Worm (Caenorhabditis elegans) whole organism, L1 larva: ENCODE data around the gene pals-17.

Experiments
- C04F5.9 ChIP-seq: sonication (generic microtip); optimal IDR thresholded peaks from 2 replicates; lab custom pipeline; 2016; ENCODE audit warnings: missing genetic modification characterization, missing compliant biosample characterization
- C34B4.2 ChIP-seq: sonication (generic microtip); optimal IDR thresholded peaks from 2 replicates; lab custom pipeline; 2017; ENCODE audit warnings: mild to moderate bottlenecking, missing genetic modification characterization, missing compliant biosample characterization
- F16B12.6 ChIP-seq: fragments of 150-350 bp; optimal IDR thresholded peaks from 2 replicates; lab custom pipeline; 2014; ENCODE audit warnings: missing biosample characterization, missing genetic modification characterization
- Y116A8C.19 ChIP-seq: sonication (generic microtip); optimal IDR thresholded peaks from 2 replicates; lab custom pipeline; 2016; ENCODE audit warnings: missing compliant biosample characterization, missing genetic modification characterization, borderline replicate concordance
- alr-1 ChIP-seq: fragments of 200-800 bp; sonication (Bioruptor generic); optimal IDR thresholded peaks from 2 replicates; lab custom pipeline; 2018; ENCODE audit warnings: borderline replicate concordance, mild to moderate bottlenecking, missing genetic modification characterization, missing compliant biosample characterization
- blmp-1 ChIP-seq: fragments of 150-350 bp; optimal IDR thresholded peaks from 2 replicates; lab custom pipeline; 2014; ENCODE audit warnings: missing biosample characterization, missing genetic modification characterization
- ceh-8 ChIP-seq: fragments of 200-800 bp; sonication (Bioruptor generic); optimal IDR thresholded peaks from 2 replicates; lab custom pipeline; 2018; ENCODE audit warnings: mild to moderate bottlenecking, missing genetic modification characterization, moderate library complexity, missing compliant biosample characterization
- ceh-82 ChIP-seq, 3 experiments: fragments of 150-350 bp in 1 of 3; sonication (generic microtip) in 2 of 3; optimal IDR thresholded peaks; 2 replicates each; lab custom pipeline; 2014 to 2017; ENCODE audit warnings: missing biosample characterization in 3 of 3, missing genetic modification characterization in 3 of 3
- ceh-88 ChIP-seq: fragments of 200-800 bp; sonication (Bioruptor generic); IDR thresholded peaks from 2 replicates; pipeline ENCODE4 v1.3.6; 2022; ENCODE audit warnings: missing genetic modification characterization, missing compliant biosample characterization
- ceh-90 ChIP-seq: sonication (generic microtip); optimal IDR thresholded peaks from 2 replicates; lab custom pipeline; 2016; ENCODE audit warnings: missing genetic modification characterization, missing compliant biosample characterization
- dpl-1 ChIP-seq, 3 experiments: fragments of 150-350 bp in 2 of 3; sonication (generic microtip) in 1 of 3; optimal IDR thresholded peaks; 2 replicates each; lab custom pipeline; 2014 to 2017; ENCODE audit warnings: missing biosample characterization in 3 of 3, missing genetic modification characterization in 3 of 3, missing genetic modification reagents in 3 of 3
- efl-1 ChIP-seq, 4 experiments: fragments of 150-350 bp; optimal IDR thresholded peaks in 3 of 4; peaks in 1 of 4; 1 replicate in 1 of 4; 2 replicates in 3 of 4; lab custom pipeline; 2014; ENCODE audit warnings: missing biosample characterization in 2 of 4, missing genetic modification characterization in 2 of 4, missing genetic modification reagents in 2 of 4
- efl-3 ChIP-seq: fragments of 200-800 bp; sonication (Bioruptor generic); optimal IDR thresholded peaks from 2 replicates; lab custom pipeline; 2018; ENCODE audit warnings: mild to moderate bottlenecking, missing genetic modification characterization, missing compliant biosample characterization
- egl-27 ChIP-seq, 2 experiments: fragments of 150-350 bp in 1 of 2; sonication (generic microtip); optimal IDR thresholded peaks; 3 replicates each; lab custom pipeline; 2017 to 2018; ENCODE audit warnings: missing biosample characterization in 2 of 2, missing genetic modification characterization in 2 of 2, missing genetic modification reagents in 2 of 2
- elt-2 ChIP-seq: sonication (generic microtip); optimal IDR thresholded peaks from 2 replicates; lab custom pipeline; 2016; ENCODE audit warnings: missing genetic modification characterization, mild to moderate bottlenecking, inconsistent platforms, missing compliant biosample characterization, missing genetic modification reagents
- elt-3 ChIP-seq, 6 experiments: fragments of 150-350 bp in 1 of 6; sonication (generic microtip); optimal IDR thresholded peaks; 2 replicates each; lab custom pipeline; 2017 to 2018; ENCODE audit warnings: missing biosample characterization in 6 of 6, missing genetic modification characterization in 6 of 6, inconsistent platforms in 1 of 6
- fkh-10 ChIP-seq: sonication (generic microtip); optimal IDR thresholded peaks from 2 replicates; lab custom pipeline; 2017; ENCODE audit warnings: missing biosample characterization, missing genetic modification reagents, missing genetic modification characterization
- fkh-8 ChIP-seq: sonication (generic microtip); optimal IDR thresholded peaks from 2 replicates; lab custom pipeline; 2016; ENCODE audit warnings: mild to moderate bottlenecking, missing genetic modification characterization, missing compliant biosample characterization
- fos-1 ChIP-seq: fragments of 150-350 bp; optimal IDR thresholded peaks from 2 replicates; lab custom pipeline; 2014; ENCODE audit warnings: missing biosample characterization, missing genetic modification characterization
- hlh-17 ChIP-seq: fragments of 200-800 bp; sonication (Bioruptor generic); optimal IDR thresholded peaks from 2 replicates; lab custom pipeline; 2018; ENCODE audit warnings: missing genetic modification characterization, mild to moderate bottlenecking, missing compliant biosample characterization, moderate library complexity, borderline replicate concordance
- hlh-4 ChIP-seq: sonication (generic microtip); optimal IDR thresholded peaks from 2 replicates; lab custom pipeline; 2016; ENCODE audit warnings: mild to moderate bottlenecking, missing genetic modification characterization, missing compliant biosample characterization
- hpl-2 ChIP-seq: fragments of 150-350 bp; optimal IDR thresholded peaks from 2 replicates; lab custom pipeline; 2014; ENCODE audit warnings: missing biosample characterization, missing genetic modification reagents, missing genetic modification characterization
- irx-1 ChIP-seq: sonication (generic microtip); optimal IDR thresholded peaks from 2 replicates; lab custom pipeline; 2016; ENCODE audit warnings: missing genetic modification characterization, missing compliant biosample characterization
- lin-14 ChIP-seq: fragments of 200-800 bp; sonication (Bioruptor generic); optimal IDR thresholded peaks from 2 replicates; lab custom pipeline; 2018; ENCODE audit warnings: mild to moderate bottlenecking, missing genetic modification characterization, moderate library complexity, missing compliant biosample characterization
- lin-39 ChIP-seq: fragments of 150-350 bp; optimal IDR thresholded peaks from 2 replicates; lab custom pipeline; 2014; ENCODE audit warnings: missing biosample characterization, missing genetic modification reagents, missing genetic modification characterization
- lir-3 ChIP-seq: sonication (generic microtip); optimal IDR thresholded peaks from 2 replicates; lab custom pipeline; 2016; ENCODE audit warnings: mild to moderate bottlenecking, missing genetic modification characterization, moderate library complexity, missing compliant biosample characterization; ENCODE audit not compliant: poor library complexity
- nhr-12 ChIP-seq: sonication (generic microtip); optimal IDR thresholded peaks from 2 replicates; lab custom pipeline; 2017; ENCODE audit warnings: missing biosample characterization, missing genetic modification characterization
- nhr-19 ChIP-seq: fragments of 200-800 bp; sonication (Bioruptor generic); conservative IDR thresholded peaks from 2 replicates; pipeline ENCODE4 v1.3.6; 2022; ENCODE audit warnings: missing genetic modification characterization, missing compliant biosample characterization
- nhr-20 ChIP-seq: sonication (generic microtip); optimal IDR thresholded peaks from 2 replicates; lab custom pipeline; 2016; ENCODE audit warnings: mild to moderate bottlenecking, missing genetic modification characterization, missing compliant biosample characterization
- nhr-237 ChIP-seq: fragments of 150-350 bp; optimal IDR thresholded peaks from 2 replicates; lab custom pipeline; 2014; ENCODE audit warnings: missing biosample characterization, missing genetic modification characterization
- nhr-28 ChIP-seq: fragments of 150-350 bp; optimal IDR thresholded peaks from 2 replicates; lab custom pipeline; 2014; ENCODE audit warnings: missing biosample characterization, missing genetic modification characterization
- nhr-47 ChIP-seq: sonication (generic microtip); optimal IDR thresholded peaks from 2 replicates; lab custom pipeline; 2016; ENCODE audit warnings: mild to moderate bottlenecking, missing genetic modification characterization, moderate library complexity, missing compliant biosample characterization
- nhr-71 ChIP-seq: sonication (generic microtip); optimal IDR thresholded peaks from 2 replicates; lab custom pipeline; 2016; ENCODE audit warnings: mild to moderate bottlenecking, missing genetic modification characterization, moderate library complexity, missing compliant biosample characterization
- nhr-77 ChIP-seq: fragments of 150-350 bp; optimal IDR thresholded peaks from 2 replicates; lab custom pipeline; 2014; ENCODE audit warnings: missing biosample characterization, missing genetic modification characterization
- nhr-84 ChIP-seq: sonication (generic microtip); optimal IDR thresholded peaks from 2 replicates; lab custom pipeline; 2017; ENCODE audit warnings: missing biosample characterization, missing genetic modification characterization
- pax-3 ChIP-seq: fragments of 200-800 bp; sonication (Bioruptor generic); optimal IDR thresholded peaks from 2 replicates; lab custom pipeline; 2018; ENCODE audit warnings: mild to moderate bottlenecking, missing genetic modification characterization, moderate library complexity, missing compliant biosample characterization
- skn-1 ChIP-seq: fragments of 150-350 bp; optimal IDR thresholded peaks from 2 replicates; lab custom pipeline; 2014; ENCODE audit warnings: missing biosample characterization, missing genetic modification characterization
- snpc-4 ChIP-seq: fragments of 150-350 bp; optimal IDR thresholded peaks from 2 replicates; lab custom pipeline; 2014; ENCODE audit warnings: missing biosample characterization, missing genetic modification characterization
- sox-4 ChIP-seq: sonication (generic microtip); optimal IDR thresholded peaks from 2 replicates; lab custom pipeline; 2016; ENCODE audit warnings: missing genetic modification characterization, missing compliant biosample characterization
- sup-37 ChIP-seq: fragments of 200-800 bp; sonication (Bioruptor generic); optimal IDR thresholded peaks from 2 replicates; lab custom pipeline; 2018; ENCODE audit warnings: mild to moderate bottlenecking, missing genetic modification characterization, missing compliant biosample characterization
- swsn-7 ChIP-seq: sonication (generic microtip); optimal IDR thresholded peaks from 2 replicates; lab custom pipeline; 2016; ENCODE audit warnings: missing genetic modification characterization, missing compliant biosample characterization
- tbx-2 ChIP-seq: sonication (generic microtip); optimal IDR thresholded peaks from 2 replicates; lab custom pipeline; 2016; ENCODE audit warnings: missing genetic modification characterization, missing compliant biosample characterization
- tlp-1 ChIP-seq: fragments of 150-350 bp; optimal IDR thresholded peaks from 2 replicates; lab custom pipeline; 2014; ENCODE audit warnings: missing biosample characterization, missing genetic modification characterization
- unc-86 ChIP-seq: sonication (generic microtip); optimal IDR thresholded peaks from 2 replicates; lab custom pipeline; 2016; ENCODE audit warnings: missing genetic modification characterization, missing compliant biosample characterization
- unc-98 ChIP-seq: fragments of 200-800 bp; sonication (Bioruptor generic); IDR thresholded peaks from 2 replicates; pipeline ENCODE4 v1.3.6; 2022; ENCODE audit warnings: missing genetic modification characterization, missing compliant biosample characterization
- vab-15 ChIP-seq: sonication (generic microtip); optimal IDR thresholded peaks from 2 replicates; lab custom pipeline; 2017; ENCODE audit warnings: missing genotype, mild to moderate bottlenecking, missing genetic modification characterization, missing compliant biosample characterization
- xbp-1 ChIP-seq: sonication (generic microtip); optimal IDR thresholded peaks from 2 replicates; lab custom pipeline; 2016; ENCODE audit warnings: missing genetic modification characterization, missing compliant biosample characterization
- zag-1 ChIP-seq: fragments of 150-350 bp; optimal IDR thresholded peaks from 2 replicates; lab custom pipeline; 2014; ENCODE audit warnings: missing biosample characterization, missing genetic modification characterization
- ztf-11 ChIP-seq, 2 experiments: sonication (generic microtip); optimal IDR thresholded peaks; 2 replicates each; lab custom pipeline; 2016 to 2017; ENCODE audit warnings: missing genetic modification characterization in 2 of 2, missing biosample characterization in 1 of 2, missing compliant biosample characterization in 1 of 2
- ztf-4 ChIP-seq: fragments of 150-350 bp; optimal IDR thresholded peaks from 2 replicates; lab custom pipeline; 2014; ENCODE audit warnings: missing biosample characterization, missing genetic modification characterization

Gene pals-17

DNA sequence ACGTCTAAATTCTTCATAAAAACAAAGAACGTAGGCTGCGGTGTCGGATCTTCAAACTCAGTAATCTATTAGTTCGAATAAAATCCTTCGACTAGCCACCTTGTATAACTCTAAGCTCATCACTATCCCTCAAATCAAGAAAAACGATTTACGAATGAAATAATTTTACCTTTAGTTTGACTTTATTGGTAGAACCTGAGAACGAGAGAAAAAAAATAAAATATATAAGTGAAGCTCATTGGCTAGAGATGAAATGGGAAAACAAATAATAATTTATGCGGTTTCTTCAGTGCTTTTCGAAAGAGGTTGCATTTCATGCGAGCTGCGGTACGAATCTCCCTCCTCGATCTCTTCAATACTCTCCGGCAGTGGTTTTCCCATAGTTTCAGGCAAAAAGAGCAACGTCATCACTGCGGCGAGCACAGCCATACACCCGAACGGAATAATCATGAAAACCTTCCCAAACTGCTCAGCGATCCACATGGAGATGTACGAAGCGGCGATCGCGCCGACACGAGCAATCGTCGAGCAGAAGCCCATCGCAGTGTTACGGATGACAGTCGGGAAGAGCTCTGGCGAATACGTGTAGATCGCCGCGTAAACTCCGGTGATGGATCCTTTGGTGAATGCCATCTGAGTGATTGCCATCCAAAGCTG lies 28.2 kb upstream of the pals-17 start (continued):
- no peak for TF ChIP-seq nhr-84 (tag; lab: Kevin White, UChicago)
- TF ChIP-seq nhr-19 (GFP tag; lab: Robert Waterston, UW): peak; percentile 63
- no peak for TF ChIP-seq vab-15
- TF ChIP-seq ceh-8 (GFP tag; lab: Kevin White, UChicago): no peak
- TF ChIP-seq nhr-237 (tag; lab: Kevin White, UChicago): no peak
- peak; percentile 62 for TF ChIP-seq elt-2 (tag; lab: Kevin White, UChicago)
- no peak for TF ChIP-seq sox-4 (tag; lab: Kevin White, UChicago)
- no peak for TF ChIP-seq fkh-10 (GFP tag; lab: Kevin White, UChicago)
- no peak for TF ChIP-seq irx-1 (tag; lab: Kevin White, UChicago)
- TF ChIP-seq tlp-1 (tag; lab: Kevin White, UChicago): no peak
- TF ChIP-seq unc-86 (tag; lab: Kevin White, UChicago): no peak
- no peak for TF ChIP-seq hlh-4 (tag; lab: Kevin White, UChicago)
- TF ChIP-seq ceh-88: peak; percentile 49
- peak; percentile 67 for TF ChIP-seq nhr-47
- peak in 1 of 3 experiments; percentile 11 for TF ChIP-seq ceh-82 (tag; optimal IDR thresholded peaks at IDR 0.05; lab: Kevin White, UChicago)
- TF ChIP-seq zag-1 (tag; lab: Kevin White, UChicago): no peak
- no peak for TF ChIP-seq blmp-1 (tag; lab: Kevin White, UChicago)
- TF ChIP-seq unc-98: no peak
- no peak for TF ChIP-seq F16B12.6 (tag; lab: Kevin White, UChicago)
- TF ChIP-seq nhr-71: peak; percentile 81
- no peak for TF ChIP-seq Y116A8C.19 (tag; lab: Kevin White, UChicago)
- peak; percentile 25 for TF ChIP-seq tbx-2 (tag; lab: Kevin White, UChicago)
- no peak for TF ChIP-seq hlh-17 (GFP tag; lab: Kevin White, UChicago)
- peak; percentile 10 to 13 for TF ChIP-seq efl-1 (optimal IDR thresholded peaks at IDR 0.05; lab: Kevin White, UChicago)
- peak in 1 of 2 experiments; percentile 92 for TF ChIP-seq efl-1 (GFP tag; optimal IDR thresholded peaks at IDR 0.05 in 1 of 2; lab: Kevin White, UChicago)
- TF ChIP-seq xbp-1 (tag; lab: Kevin White, UChicago): peak; percentile 33
- TF ChIP-seq elt-3 (tag; optimal IDR thresholded peaks at IDR 0.05; lab: Kevin White, UChicago): peak in 2 of 6 experiments; percentile 6 to 15
- no peak for TF ChIP-seq lir-3 (tag; lab: Kevin White, UChicago)
- no peak for TF ChIP-seq sup-37 (GFP tag; lab: Kevin White, UChicago)
- no peak for TF ChIP-seq ztf-11 (tag; optimal IDR thresholded peaks at IDR 0.05; lab: Kevin White, UChicago)
- TF ChIP-seq swsn-7 (tag; lab: Kevin White, UChicago): peak; percentile 64
- peak; percentile 29 for TF ChIP-seq lin-39
- TF ChIP-seq snpc-4 (tag; lab: Kevin White, UChicago): no peak
- no peak for TF ChIP-seq nhr-28 (tag; lab: Kevin White, UChicago)
- no peak for TF ChIP-seq egl-27 (tag; optimal IDR thresholded peaks at IDR 0.05; lab: Kevin White, UChicago)
- no peak for TF ChIP-seq alr-1 (tag; lab: Kevin White, UChicago)
- no peak for TF ChIP-seq efl-3 (GFP tag; lab: Kevin White, UChicago)
- TF ChIP-seq fkh-8: no peak
- TF ChIP-seq lin-14 (GFP tag; lab: Kevin White, UChicago): peak; percentile 36
- TF ChIP-seq C34B4.2: no peak
- TF ChIP-seq nhr-12 (tag; lab: Kevin White, UChicago): no peak
- peak; percentile 35 for TF ChIP-seq fos-1 (tag; lab: Kevin White, UChicago)
- TF ChIP-seq pax-3 (tag; lab: Kevin White, UChicago): peak; percentile 76
- TF ChIP-seq ztf-4 (tag; lab: Kevin White, UChicago): peak; percentile 85
- TF ChIP-seq C04F5.9 (tag; lab: Kevin White, UChicago): peak; percentile 28
- TF ChIP-seq nhr-20 (tag; lab: Kevin White, UChicago): peak; percentile 50
- peak in 1 of 3 experiments; percentile 2 for TF ChIP-seq dpl-1 (GFP tag; optimal IDR thresholded peaks at IDR 0.05; lab: Kevin White, UChicago)
- peak; percentile 25 for TF ChIP-seq nhr-77
- no peak for TF ChIP-seq ceh-90 (tag; lab: Kevin White, UChicago)
- TF ChIP-seq skn-1 (tag; lab: Kevin White, UChicago): no peak
- peak; percentile 41 for TF ChIP-seq hpl-2 (GFP tag; lab: Kevin White, UChicago)
